Fruit fly (Drosophila melanogaster) whole organism, embryonic: ENCODE data around the gene CG4101.

Experiments
- Aef1 ChIP-seq: fragments of 200-800 bp; sonication (Bioruptor generic); IDR thresholded peaks from 3 replicates; pipeline ENCODE4 v1.3.6; 2022; ENCODE audit warnings: missing biosample characterization, missing genetic modification characterization
- CG1024 ChIP-seq: fragments of 200-800 bp; sonication (Bioruptor generic); IDR thresholded peaks from 2 replicates; pipeline ENCODE4 v1.3.6; 2022; ENCODE audit warnings: missing biosample characterization, missing genetic modification characterization
- CG11093 ChIP-seq: fragments of 200-800 bp; sonication (Bioruptor generic); IDR thresholded peaks from 3 replicates; pipeline ENCODE4 v1.3.6; 2022; ENCODE audit warnings: missing biosample characterization, missing genetic modification characterization
- CG12071 ChIP-seq: fragments of 200-800 bp; sonication (Bioruptor generic); optimal IDR thresholded peaks from 3 replicates; lab custom pipeline; 2018; ENCODE audit warnings: missing biosample characterization, mild to moderate bottlenecking, missing genetic modification characterization
- CG15073 ChIP-seq: fragments of 200-800 bp; sonication (Bioruptor generic); optimal IDR thresholded peaks from 2 replicates; lab custom pipeline; 2016; ENCODE audit warnings: missing biosample characterization, missing genetic modification characterization
- CG18476 ChIP-seq: fragments of 200-800 bp; sonication (Bioruptor generic); optimal IDR thresholded peaks from 2 replicates; lab custom pipeline; 2016; ENCODE audit warnings: missing biosample characterization, mild to moderate bottlenecking, missing genetic modification characterization
- CG2712 ChIP-seq: fragments of 200-800 bp; optimal IDR thresholded peaks from 3 replicates; lab custom pipeline; 2019; ENCODE audit warnings: missing biosample characterization, mild to moderate bottlenecking, missing genetic modification characterization, moderate library complexity
- CG31224 ChIP-seq: fragments of 200-800 bp; sonication (Bioruptor generic); IDR thresholded peaks from 2 replicates; pipeline ENCODE4 v1.3.6; 2022; ENCODE audit warnings: missing biosample characterization, missing genetic modification characterization
- CG31388 ChIP-seq: fragments of 200-800 bp; sonication (Bioruptor generic); optimal IDR thresholded peaks from 2 replicates; lab custom pipeline; 2016; ENCODE audit warnings: missing biosample characterization, missing genetic modification characterization
- CG3838 ChIP-seq: fragments of 200-800 bp; sonication (Bioruptor generic); optimal IDR thresholded peaks from 3 replicates; lab custom pipeline; 2016; ENCODE audit warnings: missing biosample characterization, missing genetic modification characterization
- CG5245 ChIP-seq: fragments of 200-800 bp; sonication (Bioruptor generic); optimal IDR thresholded peaks from 3 replicates; lab custom pipeline; 2016; ENCODE audit warnings: missing biosample characterization, missing genetic modification characterization
- CG7372 ChIP-seq: fragments of 200-800 bp; sonication (Bioruptor generic); IDR thresholded peaks from 2 replicates; pipeline ENCODE4 v1.3.6; 2022; ENCODE audit warnings: missing biosample characterization, missing genetic modification characterization
- CG7839 ChIP-seq: fragments of 200-800 bp; sonication (Bioruptor generic); optimal IDR thresholded peaks from 3 replicates; lab custom pipeline; 2018; ENCODE audit warnings: missing biosample characterization, mild to moderate bottlenecking, missing genetic modification characterization, moderate library complexity
- CG9727 ChIP-seq: fragments of 200-800 bp; sonication (Bioruptor generic); optimal IDR thresholded peaks from 3 replicates; lab custom pipeline; 2017; ENCODE audit warnings: missing biosample characterization, mild to moderate bottlenecking, missing genetic modification characterization
- CkIIα-i1 ChIP-seq: fragments of 200-800 bp; sonication (Bioruptor generic); IDR thresholded peaks from 2 replicates; pipeline ENCODE4 v1.3.6; 2022; ENCODE audit warnings: missing biosample characterization, missing genetic modification characterization
- HLHmδ ChIP-seq: fragments of 200-800 bp; sonication (Bioruptor generic); optimal IDR thresholded peaks from 2 replicates; lab custom pipeline; 2018; ENCODE audit warnings: missing biosample characterization, mild to moderate bottlenecking, missing genetic modification characterization, moderate library complexity
- Hmr ChIP-seq: fragments of 200-800 bp; sonication (Bioruptor generic); optimal IDR thresholded peaks from 3 replicates; lab custom pipeline; 2017; ENCODE audit warnings: mild to moderate bottlenecking, missing biosample characterization, missing genetic modification reagents, missing genetic modification characterization
- Lpt ChIP-seq: fragments of >200 bp; optimal IDR thresholded peaks from 2 replicates; lab custom pipeline; 2018; ENCODE audit warnings: missing biosample characterization, missing genetic modification characterization
- Nf-YC ChIP-seq: fragments of 200-800 bp; optimal IDR thresholded peaks from 3 replicates; lab custom pipeline; 2019; ENCODE audit warnings: missing biosample characterization, mild to moderate bottlenecking, missing genetic modification characterization, moderate library complexity
- NfI ChIP-seq: fragments of 200-800 bp; sonication (Bioruptor generic); optimal IDR thresholded peaks from 3 replicates; lab custom pipeline; 2018; ENCODE audit warnings: missing biosample characterization, mild to moderate bottlenecking, missing genetic modification characterization, moderate library complexity
- PHDP ChIP-seq: fragments of 200-800 bp; sonication (Bioruptor generic); optimal IDR thresholded peaks from 3 replicates; lab custom pipeline; 2018; ENCODE audit warnings: missing biosample characterization, mild to moderate bottlenecking, missing genetic modification characterization, moderate library complexity
- Six4 ChIP-seq: fragments of 200-800 bp; sonication (Bioruptor generic); optimal IDR thresholded peaks from 2 replicates; lab custom pipeline; 2016; ENCODE audit warnings: missing biosample characterization, missing genetic modification characterization
- Vsx1 ChIP-seq: fragments of 200-800 bp; sonication (Bioruptor generic); optimal IDR thresholded peaks from 2 replicates; lab custom pipeline; 2017; ENCODE audit warnings: missing biosample characterization, mild to moderate bottlenecking, missing genetic modification characterization, missing genetic modification reagents
- ase ChIP-seq: fragments of 200-800 bp; sonication (Bioruptor generic); IDR thresholded peaks from 3 replicates; pipeline ENCODE4 v1.3.6; 2022; ENCODE audit warnings: missing biosample characterization, missing genetic modification characterization
- caup ChIP-seq: fragments of 200-800 bp; sonication (Bioruptor generic); optimal IDR thresholded peaks from 3 replicates; lab custom pipeline; 2017; ENCODE audit warnings: missing biosample characterization, mild to moderate bottlenecking, missing genetic modification characterization, moderate library complexity; ENCODE audit not compliant: severe bottlenecking
- cg ChIP-seq: fragments of 200-800 bp; sonication (Bioruptor generic); optimal IDR thresholded peaks from 3 replicates; lab custom pipeline; 2019; ENCODE audit warnings: missing biosample characterization, mild to moderate bottlenecking, missing genetic modification characterization, moderate library complexity
- croc ChIP-seq: fragments of 200-800 bp; sonication (Bioruptor generic); conservative IDR thresholded peaks from 3 replicates; pipeline ENCODE4 v1.3.6; 2022; ENCODE audit warnings: missing biosample characterization, missing genetic modification characterization
- dpn ChIP-seq, 2 experiments: fragments of 200-800 bp; sonication (Bioruptor generic); optimal IDR thresholded peaks; 3 replicates each; lab custom pipeline; 2016; ENCODE audit warnings: missing biosample characterization in 2 of 2, missing genetic modification characterization in 2 of 2
- gcm ChIP-seq: fragments of 200-800 bp; sonication (Bioruptor generic); optimal IDR thresholded peaks from 2 replicates; lab custom pipeline; 2019; ENCODE audit warnings: missing biosample characterization, mild to moderate bottlenecking, missing genetic modification characterization, moderate library complexity
- gro ChIP-seq: fragments of 200-800 bp; sonication (Bioruptor generic); optimal IDR thresholded peaks from 2 replicates; lab custom pipeline; 2016; ENCODE audit warnings: missing biosample characterization, missing genetic modification characterization
- jing ChIP-seq: fragments of 200-800 bp; sonication (Bioruptor generic); optimal IDR thresholded peaks from 2 replicates; lab custom pipeline; 2018; ENCODE audit warnings: missing biosample characterization, mild to moderate bottlenecking, missing genetic modification characterization
- maf-S ChIP-seq: fragments of 200-800 bp; sonication (Bioruptor generic); optimal IDR thresholded peaks from 2 replicates; lab custom pipeline; 2016; ENCODE audit warnings: missing biosample characterization, missing genetic modification characterization
- mam ChIP-seq: fragments of 200-800 bp; sonication (Bioruptor generic); optimal IDR thresholded peaks from 3 replicates; lab custom pipeline; 2016; ENCODE audit warnings: missing biosample characterization, missing genetic modification characterization
- nau ChIP-seq: fragments of 200-800 bp; sonication (Bioruptor generic); optimal IDR thresholded peaks from 3 replicates; lab custom pipeline; 2017; ENCODE audit warnings: missing biosample characterization, mild to moderate bottlenecking, missing genetic modification characterization, missing genetic modification reagents
- nerfin-1 ChIP-seq: fragments of 200-800 bp; sonication (Bioruptor generic); optimal IDR thresholded peaks from 3 replicates; lab custom pipeline; 2019; ENCODE audit warnings: missing biosample characterization, mild to moderate bottlenecking, missing genetic modification characterization, moderate library complexity
- nmo ChIP-seq: fragments of 200-800 bp; sonication (Bioruptor generic); optimal IDR thresholded peaks from 2 replicates; lab custom pipeline; 2018; ENCODE audit warnings: missing biosample characterization, mild to moderate bottlenecking, missing genetic modification characterization, moderate library complexity
- pan ChIP-seq, 4 experiments: fragments of >200 bp in 3 of 4; fragments of 200-800 bp in 1 of 4; sonication (Bioruptor generic) in 1 of 4; optimal IDR thresholded peaks in 3 of 4; IDR thresholded peaks in 1 of 4; 2 replicates each; pipeline versions ENCODE4 v1.3.6 to Lab custom; 2017 to 2022; ENCODE audit warnings: missing biosample characterization in 2 of 4, missing genetic modification characterization in 2 of 4, mixed read lengths in 1 of 4
- prd ChIP-seq, 3 experiments: fragments of >200 bp in 2 of 3; fragments of 200-800 bp in 1 of 3; sonication (Bioruptor generic) in 1 of 3; optimal IDR thresholded peaks in 2 of 3; IDR thresholded peaks in 1 of 3; 2 replicates in 2 of 3; 3 replicates in 1 of 3; pipeline versions ENCODE4 v1.3.6 to Lab custom; 2017 to 2022; ENCODE audit warnings: missing biosample characterization in 1 of 3, missing genetic modification characterization in 1 of 3
- schlank ChIP-seq: fragments of 200-800 bp; sonication (Bioruptor generic); optimal IDR thresholded peaks from 2 replicates; lab custom pipeline; 2018; ENCODE audit warnings: missing biosample characterization, mild to moderate bottlenecking, missing genetic modification characterization
- sens-2 ChIP-seq: fragments of 200-800 bp; sonication (Bioruptor generic); IDR thresholded peaks from 2 replicates; pipeline ENCODE4 v1.3.6; 2022; ENCODE audit warnings: missing biosample characterization, missing genetic modification characterization
- ssp ChIP-seq: fragments of 200-800 bp; sonication (Bioruptor generic); IDR thresholded peaks from 2 replicates; pipeline ENCODE4 v1.3.6; 2022; ENCODE audit warnings: missing biosample characterization, missing genetic modification characterization
- sug ChIP-seq: fragments of 200-800 bp; optimal IDR thresholded peaks from 2 replicates; lab custom pipeline; 2019; ENCODE audit warnings: missing biosample characterization, mild to moderate bottlenecking, missing genetic modification characterization, moderate library complexity
- tio ChIP-seq: fragments of 200-800 bp; sonication (Bioruptor generic); optimal IDR thresholded peaks from 2 replicates; lab custom pipeline; 2017; ENCODE audit warnings: missing biosample characterization, missing genetic modification characterization, inconsistent platforms
- tll ChIP-seq, 2 experiments: fragments of 200-800 bp in 1 of 2; fragments of >200 bp in 1 of 2; sonication (Bioruptor generic) in 1 of 2; optimal IDR thresholded peaks; 2 replicates each; lab custom pipeline; 2017 to 2019; ENCODE audit warnings: missing biosample characterization in 2 of 2, missing genetic modification characterization in 2 of 2, mild to moderate bottlenecking in 1 of 2, moderate library complexity in 1 of 2
- tup ChIP-seq: fragments of 200-800 bp; sonication (Bioruptor generic); optimal IDR thresholded peaks from 2 replicates; lab custom pipeline; 2016; ENCODE audit warnings: missing biosample characterization, mild to moderate bottlenecking, missing genetic modification characterization, moderate library complexity
- wek ChIP-seq: fragments of 200-800 bp; sonication (Bioruptor generic); optimal IDR thresholded peaks from 3 replicates; lab custom pipeline; 2018; ENCODE audit warnings: missing biosample characterization, mild to moderate bottlenecking, missing genetic modification characterization, moderate library complexity

The CG4101 gene

DNA sequence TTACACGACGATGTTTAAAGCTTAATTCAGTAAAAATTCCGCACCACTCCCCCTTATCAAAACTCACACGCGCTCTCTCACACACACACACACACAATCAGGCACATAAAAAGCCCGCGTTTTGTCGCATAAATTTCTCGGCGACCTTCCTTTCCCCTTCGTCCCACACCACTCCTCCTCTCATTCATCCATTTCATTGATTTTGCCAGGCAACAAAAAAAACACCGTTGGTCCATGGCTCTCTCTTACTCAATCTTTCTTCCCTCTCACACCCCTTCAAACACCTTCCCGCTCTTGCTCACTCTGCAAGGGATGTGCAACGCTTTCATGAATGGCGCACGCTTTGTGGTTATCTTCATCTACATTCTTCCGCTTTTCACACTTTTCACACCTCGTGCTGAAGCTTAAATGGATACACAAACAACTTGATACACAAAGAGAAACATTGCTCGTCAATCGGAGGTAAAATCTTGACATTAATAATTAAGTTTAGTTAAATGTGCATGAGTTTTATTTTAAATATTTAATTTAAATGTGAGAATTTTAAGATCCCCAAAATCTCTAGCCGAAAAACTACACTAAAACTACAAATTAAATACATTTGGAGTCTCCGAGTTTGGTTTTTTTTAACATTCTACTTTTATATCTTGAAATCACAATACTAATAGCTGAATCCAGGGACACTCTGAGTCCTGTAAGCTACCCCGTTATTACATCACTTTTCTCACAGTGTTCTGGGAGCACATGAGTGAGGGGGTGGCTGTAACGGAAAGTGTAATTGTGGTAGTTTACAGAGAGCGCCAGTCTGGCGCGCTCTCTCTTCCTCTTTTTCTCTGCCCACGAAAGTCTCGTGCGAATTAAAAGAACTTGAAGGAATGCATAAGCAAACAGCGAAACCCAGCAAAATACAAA, 47.9 kb downstream of the CG4101 start (continued):
- peak; percentile 89 for TF ChIP-seq tup (GFP tag; lab: Kevin White, UChicago)
- peak; percentile 96 for TF ChIP-seq Six4
- TF ChIP-seq gro (GFP tag; lab: Kevin White, UChicago): peak; percentile 89
- peak; percentile 95 for TF ChIP-seq mam (GFP tag; lab: Kevin White, UChicago)
- peak; percentile 98 for TF ChIP-seq tio (GFP tag; lab: Kevin White, UChicago)
- TF ChIP-seq pan (optimal IDR thresholded peaks at IDR 0.05; lab: Kevin White, UChicago): no peak
- peak in 1 of 2 experiments; percentile 95 for TF ChIP-seq pan (GFP tag; optimal IDR thresholded peaks at IDR 0.05 in 1 of 2, IDR thresholded peaks at IDR 0.05 in 1 of 2)
- peak; percentile 95 for TF ChIP-seq dpn (GFP tag; optimal IDR thresholded peaks at IDR 0.05; lab: Kevin White, UChicago)
- TF ChIP-seq PHDP (tag; lab: Kevin White, UChicago): peak; percentile 97
- peak; percentile 83 for TF ChIP-seq Nf-YC (tag; lab: Kevin White, UChicago)
- TF ChIP-seq CG18476: peak; percentile 97
- TF ChIP-seq Lpt: no peak
- peak; percentile 93 for TF ChIP-seq maf-S (GFP tag; lab: Kevin White, UChicago)
- TF ChIP-seq prd (optimal IDR thresholded peaks at IDR 0.05; lab: Kevin White, UChicago): no peak
- TF ChIP-seq prd (GFP tag; IDR thresholded peaks at IDR 0.05; lab: Robert Waterston, UW): peak; percentile 96
- TF ChIP-seq CG1024: peak; percentile 82
- TF ChIP-seq gcm (GFP tag; lab: Kevin White, UChicago): peak; percentile 96
- TF ChIP-seq Aef1: peak; percentile 91
- TF ChIP-seq ssp (GFP tag; lab: Robert Waterston, UW): peak; percentile 89
- peak; percentile 98 for TF ChIP-seq CG9727 (GFP tag; lab: Kevin White, UChicago)
- TF ChIP-seq CG7372 (GFP tag; lab: Robert Waterston, UW): peak; percentile 94
- TF ChIP-seq schlank (tag; lab: Kevin White, UChicago): peak; percentile 88
- TF ChIP-seq sens-2 (GFP tag; lab: Robert Waterston, UW): peak; percentile 92
- peak; percentile 68 for TF ChIP-seq CG3838 (GFP tag; lab: Kevin White, UChicago)
- TF ChIP-seq nmo (GFP tag; lab: Kevin White, UChicago): peak; percentile 99
- TF ChIP-seq nau (GFP tag; lab: Kevin White, UChicago): peak; percentile 97
- peak; percentile 98 for TF ChIP-seq CG7839 (tag; lab: Kevin White, UChicago)
- TF ChIP-seq CG31388: peak; percentile 91
- peak; percentile 77 for TF ChIP-seq wek
- no peak for TF ChIP-seq HLHmδ (GFP tag; lab: Kevin White, UChicago)
- peak; percentile 97 for TF ChIP-seq CG2712 (tag; lab: Kevin White, UChicago)
- TF ChIP-seq CG11093 (GFP tag; lab: Robert Waterston, UW): peak; percentile 95
- peak; percentile 95 for TF ChIP-seq CG5245 (GFP tag; lab: Kevin White, UChicago)
- TF ChIP-seq CG31224 (GFP tag; lab: Robert Waterston, UW): peak; percentile 92
- peak; percentile 94 for TF ChIP-seq Vsx1
- TF ChIP-seq jing (GFP tag; lab: Kevin White, UChicago): peak; percentile 90
- TF ChIP-seq CG12071 (GFP tag; lab: Kevin White, UChicago): peak; percentile 94
- peak in 1 of 2 experiments; percentile 21 for TF ChIP-seq tll (GFP tag; optimal IDR thresholded peaks at IDR 0.05; lab: Kevin White, UChicago)
- TF ChIP-seq nerfin-1 (tag; lab: Kevin White, UChicago): peak; percentile 96
- TF ChIP-seq caup (GFP tag; lab: Kevin White, UChicago): peak; percentile 97
- TF ChIP-seq CG15073 (GFP tag; lab: Kevin White, UChicago): peak; percentile 78
- TF ChIP-seq cg (GFP tag; lab: Kevin White, UChicago): peak; percentile 73
- peak; percentile 91 for TF ChIP-seq ase (GFP tag; lab: Robert Waterston, UW)
- TF ChIP-seq NfI (GFP tag; lab: Kevin White, UChicago): peak; percentile 96
- TF ChIP-seq CkIIα-i1 (GFP tag; lab: Robert Waterston, UW): peak; percentile 69
- peak; percentile 93 for TF ChIP-seq croc (GFP tag; lab: Robert Waterston, UW)
- TF ChIP-seq Hmr (GFP tag; lab: Kevin White, UChicago): peak; percentile 98
- peak; percentile 88 for TF ChIP-seq sug
